Worm (Caenorhabditis elegans): ENCODE measurements around the gene C16C8.11.

ce11 chrII:3477171-3477570 is 23.7 kb downstream of the C16C8.11 start, which contains the start of gene fbxb-104:
- TF ChIP-seq him-1 (tag; optimal IDR thresholded peaks at IDR 0.05) (no peak), die-1 (tag; optimal IDR thresholded peaks at IDR 0.05) (no peak), lin-35 (GFP tag; optimal IDR thresholded peaks at IDR 0.05) (no peak), madf-8 (GFP tag; conservative IDR thresholded peaks at IDR 0.05) (no peak), hmg-1.2 (GFP tag; IDR thresholded peaks at IDR 0.05) (no peak), madf-3 (GFP tag; IDR thresholded peaks at IDR 0.05) (no peak), C06A6.2 (GFP tag; conservative IDR thresholded peaks at IDR 0.05) (no peak), mcd-1 (GFP tag; IDR thresholded peaks at IDR 0.05) (no peak)
